Worm (Caenorhabditis elegans): ENCODE measurements around the gene sre-18.

sre-18 gene

DNA sequence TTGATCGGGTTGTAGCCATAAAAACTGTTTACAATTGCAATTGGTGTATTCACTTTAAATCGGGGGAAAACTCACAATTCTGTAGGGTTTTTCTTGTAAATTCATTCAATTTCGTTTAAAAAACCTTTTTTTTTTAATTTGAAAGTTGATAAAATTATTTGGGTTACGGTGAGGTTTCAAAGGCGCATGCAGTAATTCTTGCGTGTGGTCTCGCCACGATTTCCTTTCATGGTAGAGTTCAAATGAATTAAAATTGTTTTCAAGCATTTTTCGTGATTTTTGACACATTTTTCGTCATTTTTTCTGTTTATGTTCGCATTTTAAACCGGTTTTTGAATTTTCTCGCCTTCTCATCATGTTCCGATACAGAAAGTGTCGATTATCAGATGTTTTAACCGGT, 34.9 kb downstream of the sre-18 start (continued):
- TF ChIP-seq attf-3 (GFP tag; conservative IDR thresholded peaks at IDR 0.05) = peak; percentile 37; the same call in 1 of the 2 replicates
- no peak for TF ChIP-seq pha-4 (tag; optimal IDR thresholded peaks at IDR 0.05)
- no peak for TF ChIP-seq C17E4.6 (GFP tag; IDR thresholded peaks at IDR 0.05)
- TF ChIP-seq snpc-4 (GFP tag; optimal IDR thresholded peaks at IDR 0.05) = peak; percentile 41
- TF ChIP-seq snpc-4 (tag; optimal IDR thresholded peaks at IDR 0.05) = peak in 2 of 4 experiments; percentile 39 to 60
- TF ChIP-seq lin-54 (GFP tag; optimal IDR thresholded peaks at IDR 0.05) = peak; percentile 58
- no peak for TF ChIP-seq hlh-26 (GFP tag; conservative IDR thresholded peaks at IDR 0.05)
- TF ChIP-seq snpc-3.4 (tag; optimal IDR thresholded peaks at IDR 0.05) = no peak
- no peak for TF ChIP-seq Y95B8A.8 (GFP tag; IDR thresholded peaks at IDR 0.05)
- peak; percentile 91 for TF ChIP-seq F33H1.4 (GFP tag; IDR thresholded peaks at IDR 0.05)
- no peak for TF ChIP-seq lin-40 (tag; optimal IDR thresholded peaks at IDR 0.05)
- no peak for TF ChIP-seq unc-62 (GFP tag; optimal IDR thresholded peaks at IDR 0.05)

DNA sequence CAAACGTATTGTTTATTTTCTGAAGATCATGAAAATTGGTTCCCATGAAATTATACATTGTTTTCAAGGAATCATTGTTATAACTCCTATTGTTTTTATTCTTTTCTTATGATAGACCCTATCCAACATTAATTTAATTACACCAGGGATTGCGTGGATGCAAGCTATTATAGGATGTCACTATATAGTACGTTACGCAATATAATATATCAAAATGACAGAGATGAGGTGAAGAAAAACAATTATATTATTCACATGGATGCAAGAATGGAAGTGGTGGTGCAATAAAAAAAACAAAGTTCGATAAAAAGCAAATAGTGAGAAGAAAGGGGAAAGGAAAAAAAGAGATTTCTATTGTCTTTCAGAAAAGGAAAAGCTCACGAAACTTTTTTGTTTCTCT, 36.2 kb downstream of the sre-18 start:
- no peak for TF ChIP-seq tbx-9 (tag; optimal IDR thresholded peaks at IDR 0.05; ENCODE audit: borderline replicate concordance)
- TF ChIP-seq lsl-1 (GFP tag; optimal IDR thresholded peaks at IDR 0.05) = no peak
- no peak for TF ChIP-seq nfya-1 (tag; optimal IDR thresholded peaks at IDR 0.05; ENCODE audit: borderline replicate concordance, insufficient read depth)
- TF ChIP-seq zfh-2 (GFP tag; conservative IDR thresholded peaks at IDR 0.05) = no peak
- no peak for TF ChIP-seq dox-1 (GFP tag; IDR thresholded peaks at IDR 0.05)
- no peak for TF ChIP-seq lin-26 (GFP tag; IDR thresholded peaks at IDR 0.05)
- no peak for TF ChIP-seq madf-10 (tag; optimal IDR thresholded peaks at IDR 0.05)
- TF ChIP-seq snpc-1.1 (tag; optimal IDR thresholded peaks at IDR 0.05; ENCODE audit: insufficient read depth) = no peak
- TF ChIP-seq ceh-40 (GFP tag; IDR thresholded peaks at IDR 0.05) = no peak
- TF ChIP-seq sptf-2 (GFP tag; optimal IDR thresholded peaks at IDR 0.05) = no peak
- TF ChIP-seq let-607 (tag; optimal IDR thresholded peaks at IDR 0.05) = no peak
- no peak for TF ChIP-seq Y79H2A.3 (GFP tag; conservative IDR thresholded peaks at IDR 0.05)
- TF ChIP-seq D2030.7 (GFP tag; IDR thresholded peaks at IDR 0.05) = no peak
- no peak for TF ChIP-seq die-1 (tag; optimal IDR thresholded peaks at IDR 0.05)

DNA sequence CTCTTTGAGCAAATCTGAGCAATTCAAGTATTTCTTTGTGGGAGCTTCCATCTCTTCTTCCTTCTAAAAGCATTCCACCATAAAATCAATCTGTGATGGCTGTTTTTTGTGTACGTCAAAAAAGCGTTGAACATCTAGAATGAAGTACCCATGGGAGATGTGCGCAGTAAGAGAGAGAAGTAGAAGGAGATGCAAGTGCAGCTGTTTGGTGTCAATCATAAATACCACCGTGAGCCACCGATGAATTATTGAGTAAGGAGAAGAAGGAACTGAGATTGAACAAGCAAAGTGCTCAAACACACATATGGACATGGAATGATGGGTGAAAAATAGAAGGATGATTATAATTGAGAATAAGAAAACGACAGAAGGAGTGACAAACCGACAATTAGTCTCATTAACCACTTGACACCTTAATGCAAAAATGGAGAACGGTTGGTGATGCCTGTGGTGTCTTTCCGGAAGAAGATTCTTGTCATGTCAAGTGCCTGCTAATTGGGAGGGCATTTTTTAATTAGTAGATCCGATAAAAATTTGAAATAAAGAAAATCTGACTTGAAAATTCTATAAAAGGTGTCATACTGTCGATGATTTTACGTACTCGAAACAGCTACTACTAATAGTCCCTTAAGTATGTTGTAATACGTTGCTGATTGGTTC, 37.3 kb downstream of the sre-18 start:
- TF ChIP-seq ceh-58 (GFP tag; IDR thresholded peaks at IDR 0.05) (no peak), bed-1 (GFP tag; IDR thresholded peaks at IDR 0.05) (no peak), K11D2.4 (GFP tag; IDR thresholded peaks at IDR 0.05) (no peak), die-1 (tag; optimal IDR thresholded peaks at IDR 0.05) (no peak), nhr-90 (tag; optimal IDR thresholded peaks at IDR 0.05) (no peak), F57C9.4 (tag; optimal IDR thresholded peaks at IDR 0.05) (no peak), mxl-1 (tag; optimal IDR thresholded peaks at IDR 0.05) (no peak), cebp-2 (GFP tag; IDR thresholded peaks at IDR 0.05) (no peak), D2030.7 (GFP tag; IDR thresholded peaks at IDR 0.05) (no peak), gei-17 (GFP tag; optimal IDR thresholded peaks at IDR 0.05) (no peak), ekl-4 (GFP tag; IDR thresholded peaks at IDR 0.05) (no peak), Y53F4B.3 (GFP tag; IDR thresholded peaks at IDR 0.05) (no peak), let-607 (tag; optimal IDR thresholded peaks at IDR 0.05) (no peak)

All from whole organism, young adult.